Worm (Caenorhabditis elegans) whole organism, mixed stage, embryonic: ENCODE results near the gene metl-13.
A peak's percentile ranks its signal among the peaks of the same experiment; 100 is the strongest.

ENCODE experiments used
- lsy-2 ChIP-seq: fragments of 150-350 bp; optimal IDR thresholded peaks from 2 replicates; lab custom pipeline; 2014; ENCODE audit warnings: missing biosample characterization, missing genetic modification characterization
- nhr-28 ChIP-seq: fragments of 150-350 bp; optimal IDR thresholded peaks from 2 replicates; lab custom pipeline; 2014; ENCODE audit warnings: missing biosample characterization, missing genetic modification characterization
- pha-4 ChIP-seq: fragments of 150-350 bp; optimal IDR thresholded peaks from 2 replicates; lab custom pipeline; 2018; ENCODE audit warnings: missing biosample characterization, missing genetic modification reagents, missing genetic modification characterization

- TF ChIP-seq lsy-2 (tag; lab: Kevin White, UChicago) (peak; percentile 74), nhr-28 (tag; lab: Kevin White, UChicago) (no peak), pha-4 (tag; lab: Kevin White, UChicago) (peak; percentile 93)
Measured at ce11 chrIV:6645867-6646655, 11.2 kb downstream of the metl-13 start, which contains the start of gene hil-7.
